Fruit fly (Drosophila melanogaster) whole organism, wandering third instar larva: ENCODE results near the gene CG31463.

Experiments used
- Abd-B ChIP-seq: fragments of >200 bp; optimal IDR thresholded peaks from 2 replicates; lab custom pipeline; 2017; ENCODE audit warnings: missing biosample characterization, missing genetic modification characterization
- CG32264 ChIP-seq: fragments of 200-800 bp; sonication (Bioruptor generic); optimal IDR thresholded peaks from 2 replicates; lab custom pipeline; 2016; ENCODE audit warnings: missing biosample characterization, missing genetic modification characterization
- CG9705 ChIP-seq: fragments of 200-800 bp; sonication (Bioruptor generic); optimal IDR thresholded peaks from 2 replicates; lab custom pipeline; 2018; ENCODE audit warnings: missing biosample characterization, mild to moderate bottlenecking, missing genetic modification characterization
- CrebA ChIP-seq: fragments of 200-800 bp; sonication (Bioruptor generic); optimal IDR thresholded peaks from 2 replicates; lab custom pipeline; 2016; ENCODE audit warnings: missing biosample characterization, mild to moderate bottlenecking, missing genetic modification characterization, borderline replicate concordance
- Dif ChIP-seq: fragments of 200-275, 200-300 bp; sonication (Bioruptor generic); optimal IDR thresholded peaks from 2 replicates; lab custom pipeline; 2018; ENCODE audit warnings: missing biosample characterization, missing genetic modification characterization; ENCODE audit not compliant: partially characterized antibody
- HLH106 ChIP-seq: fragments of 200-800 bp; optimal IDR thresholded peaks from 3 replicates; lab custom pipeline; 2019; ENCODE audit warnings: missing biosample characterization, mild to moderate bottlenecking, missing genetic modification characterization, moderate library complexity
- Hnf4 ChIP-seq: fragments of 200-800 bp; sonication (Bioruptor generic); optimal IDR thresholded peaks from 2 replicates; lab custom pipeline; 2016; ENCODE audit warnings: missing biosample characterization, mild to moderate bottlenecking, missing genetic modification characterization
- Hr78 ChIP-seq: fragments of >200 bp; optimal IDR thresholded peaks from 2 replicates; lab custom pipeline; 2017; ENCODE audit warnings: missing biosample characterization, missing genetic modification characterization
- Jra ChIP-seq: sonication (Bioruptor generic); optimal IDR thresholded peaks from 2 replicates; lab custom pipeline; 2016; ENCODE audit warnings: missing biosample characterization, missing genetic modification characterization
- Mio ChIP-seq: sonication (Bioruptor generic); optimal IDR thresholded peaks from 2 replicates; lab custom pipeline; 2016; ENCODE audit warnings: missing biosample characterization, missing genetic modification characterization
- Myc ChIP-seq: fragments of >200 bp; optimal IDR thresholded peaks from 2 replicates; lab custom pipeline; 2017
- N ChIP-seq: fragments of >200 bp; optimal IDR thresholded peaks from 2 replicates; lab custom pipeline; 2018; ENCODE audit warnings: missing biosample characterization, missing external identifiers, missing genetic modification characterization
- OdsH ChIP-seq: fragments of 200-800 bp; sonication (Bioruptor generic); optimal IDR thresholded peaks from 2 replicates; lab custom pipeline; 2016; ENCODE audit warnings: missing biosample characterization, mild to moderate bottlenecking, missing genetic modification characterization
- Rel ChIP-seq, 2 experiments: fragments of 200-800 bp; sonication (Bioruptor generic) in 1 of 2; optimal IDR thresholded peaks; 2 replicates in 1 of 2; 3 replicates in 1 of 2; lab custom pipeline; 2016 to 2019; ENCODE audit warnings: mild to moderate bottlenecking in 2 of 2, missing biosample characterization in 2 of 2, missing genetic modification characterization in 2 of 2, moderate library complexity in 1 of 2
- Sp1 ChIP-seq: fragments of 200-800 bp; sonication (Bioruptor generic); optimal IDR thresholded peaks from 3 replicates; lab custom pipeline; 2019; ENCODE audit warnings: missing biosample characterization, mild to moderate bottlenecking, missing genetic modification characterization, moderate library complexity
- Vsx2 ChIP-seq: fragments of 200-300, 225-300 bp; sonication (Bioruptor generic); optimal IDR thresholded peaks from 2 replicates; lab custom pipeline; 2018; ENCODE audit warnings: missing biosample characterization, missing genetic modification characterization; ENCODE audit not compliant: partially characterized antibody
- br ChIP-seq: fragments of 200-800 bp; sonication (Bioruptor generic); optimal IDR thresholded peaks from 2 replicates; lab custom pipeline; 2016; ENCODE audit warnings: missing biosample characterization, missing genetic modification characterization
- brk ChIP-seq: fragments of 200-800 bp; sonication (Bioruptor generic); optimal IDR thresholded peaks from 2 replicates; lab custom pipeline; 2016; ENCODE audit warnings: missing biosample characterization, mild to moderate bottlenecking, missing genetic modification characterization
- dl ChIP-seq, 2 experiments: fragments of 175-275, 200-275 bp in 1 of 2; fragments of 200-275 bp in 1 of 2; sonication (Bioruptor generic); optimal IDR thresholded peaks; lab custom pipeline; 2018; ENCODE audit warnings: mild to moderate bottlenecking in 2 of 2, missing biosample characterization in 2 of 2, missing genetic modification characterization in 2 of 2, moderate library complexity in 2 of 2; ENCODE audit not compliant: partially characterized antibody in 2 of 2, insufficient read depth in 1 of 2
- dmrt93B ChIP-seq: fragments of 200-800 bp; sonication (Bioruptor generic); optimal IDR thresholded peaks from 2 replicates; lab custom pipeline; 2018; ENCODE audit warnings: missing biosample characterization, mild to moderate bottlenecking, missing genetic modification characterization
- dsf ChIP-seq: sonication (Bioruptor generic); optimal IDR thresholded peaks from 2 replicates; lab custom pipeline; 2016; ENCODE audit warnings: missing biosample characterization, missing genetic modification characterization, borderline replicate concordance
- ey ChIP-seq: fragments of 200-800 bp; sonication (Bioruptor generic); optimal IDR thresholded peaks from 2 replicates; lab custom pipeline; 2016; ENCODE audit warnings: missing biosample characterization, missing genetic modification characterization
- foxo ChIP-seq, 2 experiments: fragments of 200-800 bp; sonication (Bioruptor generic); optimal IDR thresholded peaks; 2 replicates in 1 of 2; 3 replicates in 1 of 2; lab custom pipeline; 2016 to 2017; ENCODE audit warnings: missing biosample characterization in 2 of 2, missing genetic modification characterization in 2 of 2
- fru ChIP-seq: fragments of 200-800 bp; sonication (Bioruptor generic); optimal IDR thresholded peaks from 3 replicates; lab custom pipeline; 2016; ENCODE audit warnings: missing biosample characterization, mild to moderate bottlenecking, missing genetic modification characterization
- h ChIP-seq: fragments of 200-800 bp; sonication (Bioruptor generic); optimal IDR thresholded peaks from 3 replicates; lab custom pipeline; 2016; ENCODE audit warnings: missing biosample characterization, mild to moderate bottlenecking, missing genetic modification characterization
- jim ChIP-seq: fragments of 175-275, 200-325 bp; sonication (Bioruptor generic); optimal IDR thresholded peaks from 2 replicates; lab custom pipeline; 2016; ENCODE audit warnings: missing biosample characterization, mild to moderate bottlenecking, missing genetic modification characterization
- lola ChIP-seq: fragments of >200 bp; optimal IDR thresholded peaks from 2 replicates; lab custom pipeline; 2017; ENCODE audit warnings: missing biosample characterization, missing genetic modification characterization
- pan ChIP-seq: fragments of >200 bp; optimal IDR thresholded peaks from 2 replicates; lab custom pipeline; 2017
- psq ChIP-seq: fragments of 200-800 bp; sonication (Bioruptor generic); optimal IDR thresholded peaks from 3 replicates; lab custom pipeline; 2017; ENCODE audit warnings: missing biosample characterization, mild to moderate bottlenecking, missing genetic modification characterization, moderate library complexity
- rgr ChIP-seq: fragments of 200-800 bp; sonication (Bioruptor generic); optimal IDR thresholded peaks from 3 replicates; lab custom pipeline; 2016; ENCODE audit warnings: missing biosample characterization, mild to moderate bottlenecking, missing genetic modification characterization
- sv ChIP-seq: fragments of 200-800 bp; sonication (Bioruptor generic); optimal IDR thresholded peaks from 3 replicates; lab custom pipeline; 2016; ENCODE audit warnings: missing biosample characterization, missing genetic modification characterization
- tai ChIP-seq: sonication (Bioruptor generic); optimal IDR thresholded peaks from 2 replicates; lab custom pipeline; 2016; ENCODE audit warnings: missing biosample characterization, missing genetic modification characterization
- usp ChIP-seq: fragments of >200 bp; optimal IDR thresholded peaks from 2 replicates; lab custom pipeline; 2017; ENCODE audit warnings: missing biosample characterization, missing genetic modification characterization
- woc ChIP-seq: sonication (Bioruptor generic); optimal IDR thresholded peaks from 2 replicates; lab custom pipeline; 2016; ENCODE audit warnings: missing biosample characterization, mild to moderate bottlenecking, missing genetic modification characterization

Gene CG31463

dm6 chr3R:8264302-8265080 lies 27.6 kb upstream of the CG31463 start, which contains the start of the genes RPA1 and Mcm2 (continued):
- no peak for TF ChIP-seq Rel (GFP tag; optimal IDR thresholded peaks at IDR 0.05; lab: Kevin White, UChicago)
- TF ChIP-seq Rel (tag; optimal IDR thresholded peaks at IDR 0.05; lab: Kevin White, UChicago): peak; percentile 19
- peak; percentile 81 for TF ChIP-seq woc (GFP tag; lab: Kevin White, UChicago)
- peak; percentile 64 for TF ChIP-seq CG9705
- no peak for TF ChIP-seq Vsx2
- no peak for TF ChIP-seq Jra
- peak; percentile 76 for TF ChIP-seq jim (GFP tag; lab: Kevin White, UChicago)
- no peak for TF ChIP-seq CG32264
- TF ChIP-seq brk: no peak
- peak; percentile 75 for TF ChIP-seq h (GFP tag; lab: Kevin White, UChicago)
- peak; percentile 84 for TF ChIP-seq Sp1 (GFP tag; lab: Kevin White, UChicago)
- peak; percentile 1 for TF ChIP-seq Mio

- no peak for TF ChIP-seq h (GFP tag; lab: Kevin White, UChicago)
- peak; percentile 13 for TF ChIP-seq Dif
- TF ChIP-seq Myc (lab: Kevin White, UChicago): peak; percentile 55
- no peak for TF ChIP-seq CG9705
- no peak for TF ChIP-seq lola
- no peak for TF ChIP-seq br (GFP tag; lab: Kevin White, UChicago)
- TF ChIP-seq ey (GFP tag; lab: Kevin White, UChicago): no peak
- TF ChIP-seq jim (GFP tag; lab: Kevin White, UChicago): no peak
- TF ChIP-seq Rel (GFP tag; optimal IDR thresholded peaks at IDR 0.05; lab: Kevin White, UChicago): no peak
- TF ChIP-seq Rel (tag; optimal IDR thresholded peaks at IDR 0.05; lab: Kevin White, UChicago): no peak
- no peak for TF ChIP-seq fru (GFP tag; lab: Kevin White, UChicago)
Observed at dm6 chr3R:8269740-8270139, 22.4 kb upstream of the CG31463 start, which contains the start of gene CG9630. TSS of gene CG9630 (minus strand) at chr3R:8269896.

- TF ChIP-seq CG9705 (no peak), h (GFP tag; lab: Kevin White, UChicago) (peak; percentile 79), Dif (no peak), psq (peak; percentile 56), ey (GFP tag; lab: Kevin White, UChicago) (peak; percentile 65), jim (GFP tag; lab: Kevin White, UChicago) (no peak), pan (lab: Kevin White, UChicago) (no peak), Hnf4 (no peak), dsf (GFP tag; lab: Kevin White, UChicago) (no peak), br (GFP tag; lab: Kevin White, UChicago) (peak; percentile 71), CrebA (GFP tag; lab: Kevin White, UChicago) (no peak), woc (GFP tag; lab: Kevin White, UChicago) (no peak), dmrt93B (GFP tag; lab: Kevin White, UChicago) (no peak), foxo (GFP tag; optimal IDR thresholded peaks at IDR 0.05; lab: Kevin White, UChicago) (peak in 1 of 2 experiments; percentile 69), Jra (no peak), sv (GFP tag; lab: Kevin White, UChicago) (no peak), usp (GFP tag; lab: Kevin White, UChicago) (no peak), HLH106 (tag; lab: Kevin White, UChicago) (peak; percentile 62), Sp1 (GFP tag; lab: Kevin White, UChicago) (peak; percentile 10), rgr (GFP tag; lab: Kevin White, UChicago) (peak; percentile 63), tai (GFP tag; lab: Kevin White, UChicago) (no peak), OdsH (GFP tag; lab: Kevin White, UChicago) (peak; percentile 60), N (GFP tag; lab: Kevin White, UChicago) (no peak), Rel (GFP tag; optimal IDR thresholded peaks at IDR 0.05; lab: Kevin White, UChicago) (no peak), Rel (tag; optimal IDR thresholded peaks at IDR 0.05; lab: Kevin White, UChicago) (peak; percentile 23), Hr78 (GFP tag; lab: Kevin White, UChicago) (no peak), lola (no peak), dl (GFP tag; optimal IDR thresholded peaks at IDR 0.05; lab: Kevin White, UChicago; ENCODE audit: insufficient read depth in 1 of 2, partially characterized antibody in 2 of 2) (no peak), Abd-B (GFP tag; lab: Kevin White, UChicago) (no peak), CG32264 (no peak), fru (GFP tag; lab: Kevin White, UChicago) (peak; percentile 70)
Observed at dm6 chr3R:8272573-8273165, 19.5 kb upstream of the CG31463 start.
